Worm (Caenorhabditis elegans): ENCODE measurements around the gene C18G1.9.

The C18G1.9 gene

DNA sequence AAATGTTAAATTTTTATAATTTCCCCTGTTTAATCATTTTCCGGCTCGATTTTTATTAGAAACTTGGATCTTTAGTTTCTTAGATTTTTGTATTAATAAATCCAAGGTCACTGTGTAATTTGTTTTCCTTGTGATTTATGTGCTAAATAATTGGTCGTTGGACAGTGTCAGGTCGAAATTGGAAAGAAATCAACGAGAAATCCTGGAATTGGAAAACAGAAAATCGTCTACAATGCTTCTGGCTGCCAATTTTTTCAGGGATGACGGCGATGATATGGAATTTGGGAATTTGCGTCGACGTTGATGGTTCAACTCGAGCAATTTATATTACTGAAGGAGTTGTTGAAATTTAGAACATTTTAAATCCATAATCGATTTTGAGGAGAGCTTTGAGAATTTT is 34.9 kb downstream of the C18G1.9 start:
- TF ChIP-seq flt-1 (GFP tag; IDR thresholded peaks at IDR 0.05) (no peak), ref-1 (GFP tag; conservative IDR thresholded peaks at IDR 0.05) (no peak), cog-1 (tag; optimal IDR thresholded peaks at IDR 0.05) (no peak), klf-2 (GFP tag; conservative IDR thresholded peaks at IDR 0.05) (no peak), T22C8.4 (GFP tag; IDR thresholded peaks at IDR 0.05) (no peak)

DNA sequence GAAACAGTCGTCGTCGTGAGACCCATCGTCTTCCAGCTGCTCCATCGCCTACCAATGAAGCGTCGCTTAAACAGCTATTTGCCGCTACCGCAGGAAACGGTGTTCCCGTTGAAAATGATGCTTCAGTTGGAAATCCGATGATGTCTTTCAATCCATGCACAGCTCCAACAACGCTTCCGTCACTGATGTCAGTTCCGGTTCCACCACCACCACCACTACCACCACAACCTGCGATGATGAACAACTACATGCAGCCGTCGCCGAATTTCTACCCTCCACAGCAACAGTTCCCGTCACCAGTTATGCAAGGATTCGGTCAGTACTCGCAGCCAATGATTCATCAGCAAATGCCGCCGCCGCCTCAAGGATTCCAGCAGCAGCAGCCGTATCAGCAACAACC is 35.6 kb downstream of the C18G1.9 start:
- TF ChIP-seq med-1 (GFP tag; optimal IDR thresholded peaks at IDR 0.05; ENCODE audit: insufficient read depth) (no peak), ztf-23 (GFP tag; IDR thresholded peaks at IDR 0.05) (no peak), T22C8.4 (GFP tag; IDR thresholded peaks at IDR 0.05) (no peak), tab-1 (GFP tag; IDR thresholded peaks at IDR 0.05) (no peak), klf-2 (GFP tag; conservative IDR thresholded peaks at IDR 0.05) (no peak), ref-1 (GFP tag; conservative IDR thresholded peaks at IDR 0.05) (no peak), flt-1 (GFP tag; IDR thresholded peaks at IDR 0.05) (no peak), ztf-29 (GFP tag; IDR thresholded peaks at IDR 0.05) (no peak), cog-1 (tag; optimal IDR thresholded peaks at IDR 0.05) (no peak)

DNA sequence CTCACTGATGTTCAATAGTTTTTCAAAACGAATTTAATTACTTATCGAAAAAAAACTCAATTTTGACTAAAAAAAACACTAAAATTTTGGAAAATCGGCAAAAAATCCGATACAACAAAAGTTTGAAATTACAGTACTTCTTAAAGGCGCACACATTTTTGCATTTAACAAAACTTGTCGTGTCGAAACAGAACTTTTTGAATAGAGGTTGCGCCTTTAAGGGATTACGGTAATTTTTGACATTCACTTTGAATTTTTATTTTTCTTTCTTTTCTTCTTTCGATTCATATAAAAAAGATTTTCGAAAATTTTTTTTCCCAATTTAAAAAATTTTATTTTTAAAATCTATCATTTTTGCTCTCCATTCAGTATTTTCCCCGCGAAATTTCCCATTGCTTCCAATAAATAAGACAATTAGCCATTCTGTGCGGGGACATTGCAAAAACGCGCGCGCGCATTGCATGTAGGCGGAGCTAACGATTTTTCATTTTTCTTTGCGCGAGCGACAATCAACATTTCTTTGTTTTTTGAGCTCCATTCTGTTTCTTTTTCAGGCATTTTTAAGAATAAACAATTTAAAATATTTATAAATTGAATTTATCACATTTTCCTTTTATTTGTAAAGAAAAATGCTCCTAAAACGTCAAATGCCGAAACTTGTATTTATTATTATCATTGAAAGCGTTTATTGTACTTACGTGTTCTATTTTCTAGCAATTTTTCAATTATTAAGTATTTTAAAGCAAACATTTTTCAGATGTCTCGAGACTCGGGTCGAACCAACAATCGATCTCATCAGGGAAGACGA is 38.2 kb downstream of the C18G1.9 start, which contains the start of gene F39G3.3:
Gene F39G3.3, plus strand, starts transcription at position 758 of the 808 bp plus-strand sequence.
- TF ChIP-seq T22C8.4 (GFP tag; IDR thresholded peaks at IDR 0.05) = peak; percentile 85
- peak; percentile 64; the same call in 1 of the 2 replicates for TF ChIP-seq ref-1 (GFP tag; conservative IDR thresholded peaks at IDR 0.05)
- peak; percentile 92 for TF ChIP-seq flt-1 (GFP tag; IDR thresholded peaks at IDR 0.05)
- TF ChIP-seq ztf-23 (GFP tag; IDR thresholded peaks at IDR 0.05) = peak; percentile 91
- peak; percentile 92 for TF ChIP-seq tab-1 (GFP tag; IDR thresholded peaks at IDR 0.05)
- TF ChIP-seq cog-1 (tag; optimal IDR thresholded peaks at IDR 0.05) = peak; percentile 81
- TF ChIP-seq ztf-29 (GFP tag; IDR thresholded peaks at IDR 0.05) = peak; percentile 77
- TF ChIP-seq med-1 (GFP tag; optimal IDR thresholded peaks at IDR 0.05; ENCODE audit: insufficient read depth) = peak; percentile 96
- peak; percentile 81 for TF ChIP-seq klf-2 (GFP tag; conservative IDR thresholded peaks at IDR 0.05)

DNA sequence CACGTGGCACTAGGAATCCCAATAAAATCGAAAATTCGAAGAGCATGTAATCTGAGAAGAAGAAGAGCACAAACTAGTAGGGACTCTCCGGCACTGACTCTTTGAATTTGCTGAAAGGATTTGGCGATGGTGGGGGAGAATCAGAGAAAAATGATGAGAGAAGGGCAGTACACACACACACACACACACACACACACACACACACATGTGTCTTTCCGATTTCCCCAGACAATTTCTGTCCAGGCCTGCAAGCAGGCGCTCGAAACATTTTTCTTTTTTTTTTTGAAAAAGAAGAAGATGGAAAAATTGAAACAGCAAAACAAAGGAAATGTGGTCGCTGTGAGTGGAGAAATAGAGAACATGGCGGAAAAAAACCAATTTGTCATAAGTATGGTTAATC is 39.5 kb downstream of the C18G1.9 start, which contains the start of gene tig-2:
Gene tig-2, minus strand, starts transcription at position 87 of the 400 bp plus-strand sequence.
- no peak for TF ChIP-seq T22C8.4 (GFP tag; IDR thresholded peaks at IDR 0.05)
- no peak for TF ChIP-seq ztf-29 (GFP tag; IDR thresholded peaks at IDR 0.05)
- TF ChIP-seq klf-2 (GFP tag; conservative IDR thresholded peaks at IDR 0.05) = no peak
- TF ChIP-seq ztf-23 (GFP tag; IDR thresholded peaks at IDR 0.05) = no peak
- no peak for TF ChIP-seq tab-1 (GFP tag; IDR thresholded peaks at IDR 0.05)
- TF ChIP-seq med-1 (GFP tag; optimal IDR thresholded peaks at IDR 0.05; ENCODE audit: insufficient read depth) = no peak
- no peak for TF ChIP-seq flt-1 (GFP tag; IDR thresholded peaks at IDR 0.05)
- TF ChIP-seq cog-1 (tag; optimal IDR thresholded peaks at IDR 0.05) = no peak
- no peak for TF ChIP-seq ref-1 (GFP tag; conservative IDR thresholded peaks at IDR 0.05)

DNA sequence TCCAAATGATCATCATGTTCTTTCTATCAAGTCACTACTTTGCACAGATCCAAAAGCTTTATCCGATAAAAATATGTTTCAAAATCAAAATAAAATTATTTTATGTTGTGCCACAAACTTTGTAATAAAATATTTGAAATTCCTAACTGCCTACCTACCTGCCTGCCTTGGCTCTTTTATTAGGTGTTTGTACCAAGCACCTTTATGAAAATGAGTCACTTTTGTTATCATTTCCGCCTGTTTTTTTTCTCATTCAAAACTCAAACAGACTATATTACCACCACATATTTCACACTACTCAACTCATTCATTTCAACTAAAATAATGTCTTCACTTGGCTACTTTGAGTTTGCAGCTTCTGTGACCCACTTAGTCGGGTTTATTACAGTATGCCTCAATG is 45.1 kb downstream of the C18G1.9 start, which contains the start of gene F39G3.4:
Gene F39G3.4, plus strand, starts transcription at position 301 of the 400 bp plus-strand sequence.
- no peak for TF ChIP-seq ztf-23 (GFP tag; IDR thresholded peaks at IDR 0.05)
- TF ChIP-seq cog-1 (tag; optimal IDR thresholded peaks at IDR 0.05) = no peak
- no peak for TF ChIP-seq med-1 (GFP tag; optimal IDR thresholded peaks at IDR 0.05; ENCODE audit: insufficient read depth)
- no peak for TF ChIP-seq flt-1 (GFP tag; IDR thresholded peaks at IDR 0.05)
- no peak for TF ChIP-seq ztf-29 (GFP tag; IDR thresholded peaks at IDR 0.05)
- TF ChIP-seq tab-1 (GFP tag; IDR thresholded peaks at IDR 0.05) = no peak
- no peak for TF ChIP-seq klf-2 (GFP tag; conservative IDR thresholded peaks at IDR 0.05)
- TF ChIP-seq ref-1 (GFP tag; conservative IDR thresholded peaks at IDR 0.05) = no peak
- no peak for TF ChIP-seq T22C8.4 (GFP tag; IDR thresholded peaks at IDR 0.05)

DNA sequence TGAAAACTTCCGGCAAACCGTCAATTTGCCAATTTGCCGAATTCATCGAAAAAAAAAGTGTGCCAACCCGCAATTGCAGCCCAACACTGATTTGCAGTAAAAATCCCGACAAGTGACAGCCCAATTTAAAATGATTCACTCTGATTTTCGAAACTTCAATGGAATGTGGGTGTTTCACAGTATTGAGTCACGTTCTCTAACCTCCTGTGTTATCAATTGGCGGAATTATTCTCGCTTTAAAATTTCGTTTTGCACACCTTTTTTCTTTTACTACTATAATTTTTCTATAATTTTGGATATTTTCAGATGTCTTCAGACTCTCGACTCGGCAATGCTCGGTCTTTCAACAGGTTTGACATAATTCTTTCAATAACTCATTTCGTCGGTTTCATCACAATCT is 47.2 kb downstream of the C18G1.9 start, which contains the start of gene F39G3.5:
Gene F39G3.5, plus strand, starts transcription at position 301 of the 400 bp plus-strand sequence.
- TF ChIP-seq ztf-29 (GFP tag; IDR thresholded peaks at IDR 0.05) (no peak), cog-1 (tag; optimal IDR thresholded peaks at IDR 0.05) (no peak), T22C8.4 (GFP tag; IDR thresholded peaks at IDR 0.05) (no peak), flt-1 (GFP tag; IDR thresholded peaks at IDR 0.05) (no peak), med-1 (GFP tag; optimal IDR thresholded peaks at IDR 0.05; ENCODE audit: insufficient read depth) (no peak), klf-2 (GFP tag; conservative IDR thresholded peaks at IDR 0.05) (no peak), ztf-23 (GFP tag; IDR thresholded peaks at IDR 0.05) (no peak), ref-1 (GFP tag; conservative IDR thresholded peaks at IDR 0.05) (no peak), tab-1 (GFP tag; IDR thresholded peaks at IDR 0.05) (no peak)

DNA sequence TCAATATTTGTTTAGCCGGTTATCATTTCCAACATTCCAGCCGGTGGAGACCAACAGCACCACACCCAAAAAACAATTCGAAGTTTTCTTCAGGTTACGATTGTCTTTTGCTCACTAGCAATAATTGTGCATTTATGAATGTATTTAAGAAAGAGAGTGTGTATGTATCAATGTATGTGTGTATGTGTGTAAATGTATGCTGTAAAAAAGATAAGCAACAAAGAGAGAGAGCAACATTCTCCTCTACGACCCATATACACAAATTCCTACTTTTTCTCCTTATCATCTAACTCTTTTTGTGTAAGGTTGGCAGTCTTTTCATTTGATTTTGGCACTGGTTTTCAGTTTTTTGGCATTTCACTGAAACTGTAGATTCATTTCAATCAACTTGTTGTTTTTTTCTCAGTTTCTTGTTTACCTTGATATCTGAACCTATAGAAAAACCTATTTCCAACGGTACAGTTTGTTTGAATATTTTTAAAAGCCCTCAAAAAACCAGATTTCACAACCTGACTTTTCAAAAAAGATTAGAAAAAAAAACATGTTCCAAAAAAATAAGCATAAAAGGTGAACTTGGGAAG is 48.6 kb downstream of the C18G1.9 start:
- no peak for TF ChIP-seq med-1 (GFP tag; optimal IDR thresholded peaks at IDR 0.05; ENCODE audit: insufficient read depth)
- TF ChIP-seq tab-1 (GFP tag; IDR thresholded peaks at IDR 0.05) = no peak
- no peak for TF ChIP-seq klf-2 (GFP tag; conservative IDR thresholded peaks at IDR 0.05)
- TF ChIP-seq ztf-29 (GFP tag; IDR thresholded peaks at IDR 0.05) = no peak
- no peak for TF ChIP-seq ztf-23 (GFP tag; IDR thresholded peaks at IDR 0.05)

DNA sequence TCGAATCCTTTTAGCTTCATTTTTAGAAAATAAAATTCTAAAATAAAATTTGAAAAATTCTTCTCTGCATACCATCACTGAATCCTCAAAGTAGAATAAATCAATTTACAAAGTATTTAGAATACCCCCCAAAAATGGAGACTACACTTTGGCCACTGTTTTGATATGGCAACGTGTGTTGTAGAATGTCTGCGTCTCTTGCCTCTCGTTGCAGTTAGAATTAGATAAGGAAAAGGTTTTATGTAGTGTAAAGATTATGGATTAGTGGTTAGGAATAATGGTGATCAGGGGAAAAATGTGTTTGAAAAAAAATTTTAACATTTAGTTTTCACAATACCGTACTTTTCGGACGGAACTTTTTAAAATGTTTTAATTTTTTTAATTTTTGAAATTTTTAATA is 49.6 kb downstream of the C18G1.9 start, which contains the start of gene prx-6:
Gene prx-6, minus strand, starts transcription at position 129 of the 400 bp plus-strand sequence.
- no peak for TF ChIP-seq tab-1 (GFP tag; IDR thresholded peaks at IDR 0.05)
- TF ChIP-seq ztf-29 (GFP tag; IDR thresholded peaks at IDR 0.05) = no peak
- no peak for TF ChIP-seq T22C8.4 (GFP tag; IDR thresholded peaks at IDR 0.05)
- TF ChIP-seq flt-1 (GFP tag; IDR thresholded peaks at IDR 0.05) = no peak
- no peak for TF ChIP-seq cog-1 (tag; optimal IDR thresholded peaks at IDR 0.05)
- no peak for TF ChIP-seq med-1 (GFP tag; optimal IDR thresholded peaks at IDR 0.05; ENCODE audit: insufficient read depth)
- no peak for TF ChIP-seq ref-1 (GFP tag; conservative IDR thresholded peaks at IDR 0.05)
- no peak for TF ChIP-seq ztf-23 (GFP tag; IDR thresholded peaks at IDR 0.05)
- TF ChIP-seq klf-2 (GFP tag; conservative IDR thresholded peaks at IDR 0.05) = no peak
